Worm (Caenorhabditis elegans) whole organism, young adult: ENCODE data around the gene cnp-2.
A peak's percentile ranks its signal among the peaks of the same experiment; 100 is the strongest.

Experiments
- B0019.2 ChIP-seq: fragments of 200-800 bp; sonication (Bioruptor generic); conservative IDR thresholded peaks from 2 replicates; pipeline ENCODE4 v1.3.6; 2022; ENCODE audit warnings: missing genetic modification reagents, missing genetic modification characterization, missing compliant biosample characterization
- B0035.1 ChIP-seq: sonication (generic microtip); optimal IDR thresholded peaks from 2 replicates; lab custom pipeline; 2016; ENCODE audit warnings: missing genetic modification characterization, mild to moderate bottlenecking, missing compliant biosample characterization, missing genotype, missing genetic modification reagents
- B0261.1 ChIP-seq: sonication (generic microtip); optimal IDR thresholded peaks from 2 replicates; lab custom pipeline; 2016; ENCODE audit warnings: mild to moderate bottlenecking, missing genetic modification characterization, moderate library complexity, missing compliant biosample characterization
- B0336.3 ChIP-seq: fragments of 200-800 bp; sonication (Bioruptor generic); IDR thresholded peaks from 2 replicates; pipeline ENCODE4 v1.3.6; 2022; ENCODE audit warnings: missing genetic modification characterization, missing compliant biosample characterization
- C06A6.2 ChIP-seq: fragments of 200-800 bp; sonication (Bioruptor generic); conservative IDR thresholded peaks from 2 replicates; pipeline ENCODE4 v1.3.6; 2022; ENCODE audit warnings: missing genetic modification characterization, missing compliant biosample characterization
- C17E4.6 ChIP-seq: fragments of 200-800 bp; sonication (Bioruptor generic); IDR thresholded peaks from 2 replicates; pipeline ENCODE4 v1.3.6; 2022; ENCODE audit warnings: missing genetic modification reagents, missing genetic modification characterization, missing compliant biosample characterization
- F10E7.11 ChIP-seq: sonication (generic microtip); optimal IDR thresholded peaks from 2 replicates; lab custom pipeline; 2017; ENCODE audit warnings: mild to moderate bottlenecking, missing genetic modification characterization, moderate library complexity, missing compliant biosample characterization
- F22D6.2 ChIP-seq: sonication (generic microtip); optimal IDR thresholded peaks from 2 replicates; lab custom pipeline; 2016; ENCODE audit warnings: mild to moderate bottlenecking, missing genetic modification characterization, missing compliant biosample characterization
- F33H1.4 ChIP-seq: fragments of 200-800 bp; sonication (Bioruptor generic); IDR thresholded peaks from 2 replicates; pipeline ENCODE4 v1.3.6; 2022; ENCODE audit warnings: missing genetic modification reagents, missing genetic modification characterization, missing compliant biosample characterization
- F57C9.4 ChIP-seq: sonication (generic microtip); optimal IDR thresholded peaks from 2 replicates; lab custom pipeline; 2017; ENCODE audit warnings: mild to moderate bottlenecking, missing genetic modification characterization, missing compliant biosample characterization
- T26A5.8 ChIP-seq: sonication (generic microtip); optimal IDR thresholded peaks from 2 replicates; lab custom pipeline; 2016; ENCODE audit warnings: missing genetic modification characterization, missing compliant biosample characterization
- Y53G8AR.9 ChIP-seq: fragments of 200-800 bp; sonication (Bioruptor generic); conservative IDR thresholded peaks from 2 replicates; pipeline ENCODE4 v1.3.6; 2022; ENCODE audit warnings: missing genetic modification reagents, missing genetic modification characterization, missing compliant biosample characterization
- aptf-2 ChIP-seq: fragments of 200-800 bp; sonication (Bioruptor generic); conservative IDR thresholded peaks from 2 replicates; pipeline ENCODE4 v1.3.6; 2022; ENCODE audit warnings: missing genetic modification reagents, missing genetic modification characterization, missing compliant biosample characterization
- attf-5 ChIP-seq: fragments of 200-800 bp; sonication (Bioruptor generic); optimal IDR thresholded peaks from 2 replicates; lab custom pipeline; 2018; ENCODE audit warnings: mild to moderate bottlenecking, missing genetic modification characterization, missing compliant biosample characterization
- attf-6 ChIP-seq: fragments of 200-800 bp; sonication (Bioruptor generic); IDR thresholded peaks from 2 replicates; pipeline ENCODE4 v1.3.6; 2022; ENCODE audit warnings: missing genetic modification reagents, missing genetic modification characterization, missing compliant biosample characterization
- bed-2 ChIP-seq: fragments of 200-800 bp; sonication (Bioruptor generic); IDR thresholded peaks from 2 replicates; pipeline ENCODE4 v1.3.6; 2022; ENCODE audit warnings: missing genetic modification reagents, missing genetic modification characterization, missing compliant biosample characterization
- ceh-27 ChIP-seq: fragments of 200-800 bp; sonication (Bioruptor generic); optimal IDR thresholded peaks from 2 replicates; lab custom pipeline; 2018; ENCODE audit warnings: mild to moderate bottlenecking, missing genetic modification characterization, moderate library complexity, missing compliant biosample characterization
- ceh-40 ChIP-seq: fragments of 200-800 bp; sonication (Bioruptor generic); IDR thresholded peaks from 2 replicates; pipeline ENCODE4 v1.3.6; 2022; ENCODE audit warnings: missing genetic modification characterization, missing compliant biosample characterization
- ceh-79 ChIP-seq: sonication (generic microtip); optimal IDR thresholded peaks from 2 replicates; lab custom pipeline; 2017; ENCODE audit warnings: mild to moderate bottlenecking, missing genetic modification characterization, missing compliant biosample characterization
- egl-18 ChIP-seq: fragments of 200-800 bp; sonication (Bioruptor generic); IDR thresholded peaks from 2 replicates; pipeline ENCODE4 v1.3.6; 2022; ENCODE audit warnings: missing genetic modification reagents, missing genetic modification characterization, missing compliant biosample characterization
- egl-44 ChIP-seq: fragments of 200-800 bp; sonication (Bioruptor generic); IDR thresholded peaks from 2 replicates; pipeline ENCODE4 v1.3.6; 2022; ENCODE audit warnings: missing genetic modification reagents, missing genetic modification characterization, missing compliant biosample characterization
- ets-4 ChIP-seq: fragments of 200-800 bp; sonication (Bioruptor generic); optimal IDR thresholded peaks from 2 replicates; lab custom pipeline; 2018; ENCODE audit warnings: mild to moderate bottlenecking, missing genetic modification characterization, missing compliant biosample characterization
- let-526 ChIP-seq: fragments of 200-800 bp; sonication (Bioruptor generic); IDR thresholded peaks from 2 replicates; pipeline ENCODE4 v1.3.6; 2022; ENCODE audit warnings: missing genetic modification reagents, missing genetic modification characterization, missing compliant biosample characterization
- madf-10 ChIP-seq: sonication (generic microtip); optimal IDR thresholded peaks from 2 replicates; lab custom pipeline; 2016; ENCODE audit warnings: mild to moderate bottlenecking, missing genetic modification characterization, missing compliant biosample characterization
- madf-3 ChIP-seq: fragments of 200-800 bp; sonication (Bioruptor generic); IDR thresholded peaks from 2 replicates; pipeline ENCODE4 v1.3.6; 2022; ENCODE audit warnings: missing genetic modification reagents, missing genetic modification characterization, missing compliant biosample characterization
- madf-8 ChIP-seq: fragments of 200-800 bp; sonication (Bioruptor generic); conservative IDR thresholded peaks from 2 replicates; pipeline ENCODE4 v1.3.6; 2022; ENCODE audit warnings: missing genetic modification reagents, missing genetic modification characterization, missing compliant biosample characterization
- mcd-1 ChIP-seq: fragments of 200-800 bp; sonication (Bioruptor generic); IDR thresholded peaks from 2 replicates; pipeline ENCODE4 v1.3.6; 2022; ENCODE audit warnings: missing genetic modification reagents, missing genetic modification characterization, missing compliant biosample characterization
- mes-4 ChIP-seq: sonication (generic microtip); optimal IDR thresholded peaks from 2 replicates; lab custom pipeline; 2016; ENCODE audit warnings: missing genotype, missing genetic modification characterization, missing compliant biosample characterization
- mxl-1 ChIP-seq: sonication (generic microtip); optimal IDR thresholded peaks from 2 replicates; lab custom pipeline; 2016; ENCODE audit warnings: missing genetic modification characterization, missing compliant biosample characterization
- nhr-120 ChIP-seq: fragments of 200-800 bp; sonication (Bioruptor generic); IDR thresholded peaks from 2 replicates; pipeline ENCODE4 v1.3.6; 2022; ENCODE audit warnings: missing genetic modification characterization, missing compliant biosample characterization
- rcor-1 ChIP-seq: fragments of 200-800 bp; sonication (Bioruptor generic); IDR thresholded peaks from 2 replicates; pipeline ENCODE4 v1.3.6; 2022; ENCODE audit warnings: missing genetic modification reagents, missing genetic modification characterization, missing compliant biosample characterization
- rpc-1 ChIP-seq, 2 experiments: fragments of 150-350 bp in 1 of 2; sonication (generic microtip) in 1 of 2; optimal IDR thresholded peaks; 2 replicates each; lab custom pipeline; 2014 to 2018; ENCODE audit warnings: missing biosample characterization in 1 of 2, missing genetic modification characterization in 1 of 2, missing genetic modification reagents in 1 of 2, missing genotype in 1 of 2
- sdz-38 ChIP-seq: sonication (generic microtip); optimal IDR thresholded peaks from 2 replicates; lab custom pipeline; 2016; ENCODE audit warnings: missing genotype, missing genetic modification characterization, missing compliant biosample characterization
- snpc-3.4 ChIP-seq: sonication (generic microtip); optimal IDR thresholded peaks from 2 replicates; lab custom pipeline; 2017; ENCODE audit warnings: missing genetic modification characterization, mild to moderate bottlenecking, missing compliant biosample characterization, antibody characterized with exemption, moderate library complexity, missing genotype, missing genetic modification reagents
- snpc-4 ChIP-seq, 5 experiments: fragments of 150-350 bp in 1 of 5; sonication (generic microtip) in 4 of 5; optimal IDR thresholded peaks; 2 replicates each; lab custom pipeline; 2014 to 2018; ENCODE audit warnings: missing genetic modification characterization in 5 of 5, missing biosample characterization in 3 of 5, antibody characterized with exemption in 2 of 5, mild to moderate bottlenecking in 2 of 5, missing compliant biosample characterization in 2 of 5, missing genotype in 2 of 5, moderate library complexity in 2 of 5, missing genetic modification reagents in 1 of 5
- somi-1 ChIP-seq: fragments of 200-800 bp; sonication (Bioruptor generic); optimal IDR thresholded peaks from 2 replicates; lab custom pipeline; 2018; ENCODE audit warnings: mild to moderate bottlenecking, missing genetic modification characterization, missing compliant biosample characterization
- sptf-2 ChIP-seq: fragments of 200-800 bp; sonication (Bioruptor generic); optimal IDR thresholded peaks from 2 replicates; lab custom pipeline; 2018; ENCODE audit warnings: mild to moderate bottlenecking, missing genetic modification characterization, missing compliant biosample characterization
- tbp1 ChIP-seq: fragments of 200-800 bp; sonication (Bioruptor generic); optimal IDR thresholded peaks from 2 replicates; lab custom pipeline; 2018; ENCODE audit warnings: mild to moderate bottlenecking, missing genetic modification characterization, missing compliant biosample characterization
- tlf-1 ChIP-seq: fragments of 200-800 bp; sonication (Bioruptor generic); optimal IDR thresholded peaks from 2 replicates; lab custom pipeline; 2018; ENCODE audit warnings: mild to moderate bottlenecking, missing genetic modification characterization, missing compliant biosample characterization
- unc-62 ChIP-seq: fragments of 150-350 bp; optimal IDR thresholded peaks from 2 replicates; lab custom pipeline; 2014; ENCODE audit warnings: missing biosample characterization, missing genetic modification reagents, missing genetic modification characterization
- zfh-2 ChIP-seq: fragments of 200-800 bp; sonication (Bioruptor generic); conservative IDR thresholded peaks from 2 replicates; pipeline ENCODE4 v1.3.6; 2022; ENCODE audit warnings: missing genetic modification reagents, missing genetic modification characterization, missing compliant biosample characterization
- ztf-3 ChIP-seq: fragments of 200-800 bp; sonication (Bioruptor generic); optimal IDR thresholded peaks from 2 replicates; lab custom pipeline; 2018; ENCODE audit warnings: mild to moderate bottlenecking, missing genetic modification characterization, missing compliant biosample characterization

cnp-2 gene

DNA sequence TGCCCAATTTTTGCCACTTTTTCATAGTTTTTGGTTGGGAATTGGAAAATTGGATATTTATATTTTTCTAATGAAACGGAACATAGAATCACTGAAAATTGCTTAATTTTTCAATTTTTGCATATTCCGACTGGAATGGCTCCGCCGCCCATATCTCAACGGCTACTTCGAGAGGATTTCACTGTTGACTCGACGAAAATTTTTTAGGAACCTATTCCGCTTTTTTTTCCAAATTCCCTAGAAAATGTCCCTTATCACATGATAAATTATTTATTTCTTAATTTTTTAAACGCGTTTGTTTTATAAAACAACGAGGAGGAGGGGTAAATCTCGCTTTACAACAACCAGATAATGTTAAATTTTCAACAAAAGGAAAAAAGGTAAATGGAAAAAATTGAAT is 33.9 kb upstream of the cnp-2 start (continued):
- TF ChIP-seq sdz-38 (tag; lab: Kevin White, UChicago), result no peak
- no peak for TF ChIP-seq aptf-2 (GFP tag; lab: Robert Waterston, UW)
- TF ChIP-seq mes-4 (tag; lab: Kevin White, UChicago), result no peak
- TF ChIP-seq bed-2 (GFP tag; lab: Robert Waterston, UW), result no peak
- no peak for TF ChIP-seq attf-5 (GFP tag; lab: Kevin White, UChicago)
- no peak for TF ChIP-seq sptf-2 (GFP tag; lab: Kevin White, UChicago)
- no peak for TF ChIP-seq B0035.1 (tag; lab: Kevin White, UChicago)
- TF ChIP-seq B0336.3 (GFP tag; lab: Robert Waterston, UW), result peak; percentile 74; the same call in 1 of the 2 replicates
- TF ChIP-seq F22D6.2 (tag; lab: Kevin White, UChicago), result no peak
- TF ChIP-seq ceh-79, result peak; percentile 17
- TF ChIP-seq F10E7.11 (tag; lab: Kevin White, UChicago), result no peak
- TF ChIP-seq unc-62 (GFP tag; lab: Kevin White, UChicago), result no peak
- no peak for TF ChIP-seq B0019.2
- no peak for TF ChIP-seq snpc-4 (GFP tag; optimal IDR thresholded peaks at IDR 0.05; lab: Kevin White, UChicago)
- no peak for TF ChIP-seq snpc-4 (tag; optimal IDR thresholded peaks at IDR 0.05; lab: Kevin White, UChicago)
- no peak for TF ChIP-seq rcor-1 (GFP tag; lab: Robert Waterston, UW)
- TF ChIP-seq F33H1.4 (GFP tag; lab: Robert Waterston, UW), result peak; percentile 29; the same call in 1 of the 2 replicates
- TF ChIP-seq ceh-27 (GFP tag; lab: Kevin White, UChicago), result no peak
- TF ChIP-seq Y53G8AR.9 (GFP tag; lab: Robert Waterston, UW), result peak; percentile 85; the same call in 1 of the 2 replicates
- TF ChIP-seq B0261.1 (tag; lab: Kevin White, UChicago), result no peak
- TF ChIP-seq rpc-1 (optimal IDR thresholded peaks at IDR 0.05; lab: Kevin White, UChicago), result no peak
- no peak for TF ChIP-seq rpc-1 (tag; optimal IDR thresholded peaks at IDR 0.05; lab: Kevin White, UChicago)
- TF ChIP-seq let-526, result no peak
- no peak for TF ChIP-seq F57C9.4 (tag; lab: Kevin White, UChicago)
- TF ChIP-seq ceh-40, result no peak
- no peak for TF ChIP-seq C06A6.2
- peak; percentile 13 for TF ChIP-seq snpc-3.4 (tag; lab: Kevin White, UChicago)
- TF ChIP-seq mxl-1, result no peak
- no peak for TF ChIP-seq ztf-3 (GFP tag; lab: Kevin White, UChicago)
- peak; percentile 27 for TF ChIP-seq tlf-1
- TF ChIP-seq nhr-120, result no peak
- no peak for TF ChIP-seq C17E4.6 (GFP tag; lab: Robert Waterston, UW)
- no peak for TF ChIP-seq madf-3 (GFP tag; lab: Robert Waterston, UW)
- no peak for TF ChIP-seq ets-4 (GFP tag; lab: Kevin White, UChicago)
- no peak for TF ChIP-seq madf-8

DNA sequence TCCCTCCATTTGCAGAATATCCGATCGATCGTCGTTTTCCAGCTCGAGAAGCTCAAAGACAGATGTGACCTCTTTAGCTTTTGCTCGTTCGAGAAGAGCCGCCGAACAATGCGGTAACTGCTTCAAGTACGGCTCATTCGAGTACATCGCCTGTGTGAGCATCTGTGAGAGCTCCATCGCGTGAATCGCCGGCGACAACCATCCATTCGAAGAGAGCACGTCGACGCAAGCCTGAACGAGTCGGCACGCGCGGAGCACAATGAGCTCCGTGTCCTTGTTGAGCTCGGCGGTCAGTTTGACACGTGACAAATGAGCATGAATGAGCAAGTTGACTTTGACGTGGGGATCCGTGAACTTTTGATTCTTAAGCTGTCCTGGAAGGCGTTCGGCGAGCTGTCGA is 32.7 kb upstream of the cnp-2 start:
- 0 out of 2 replicates have a peak, but pooled peaks have one; percentile 18 for TF ChIP-seq mcd-1 (GFP tag; lab: Robert Waterston, UW)
- TF ChIP-seq somi-1 (GFP tag; lab: Kevin White, UChicago), result no peak
- TF ChIP-seq egl-18, result no peak
- peak; percentile 82 for TF ChIP-seq zfh-2 (GFP tag; lab: Robert Waterston, UW)

DNA sequence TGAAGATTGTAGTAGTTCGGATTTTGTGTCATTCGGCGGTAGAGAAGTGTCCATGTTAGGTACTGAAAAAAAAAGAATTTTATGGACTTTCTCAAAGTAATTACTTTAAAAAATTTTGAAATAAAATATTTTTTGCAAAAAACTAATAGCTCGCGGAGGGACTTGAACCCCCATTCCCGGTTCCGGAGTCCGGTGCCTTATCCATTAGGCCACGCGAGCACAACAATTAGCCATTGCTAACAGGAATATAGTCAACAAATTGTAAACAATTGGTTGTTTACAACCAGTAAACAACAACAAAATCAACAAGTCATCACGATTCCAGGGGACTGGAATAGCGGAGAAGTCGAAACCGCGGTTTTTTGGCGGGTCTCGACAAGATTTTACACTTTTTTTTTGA is 32.0 kb upstream of the cnp-2 start:
- TF ChIP-seq snpc-3.4 (tag; lab: Kevin White, UChicago), result no peak
- TF ChIP-seq rpc-1 (optimal IDR thresholded peaks at IDR 0.05; lab: Kevin White, UChicago), result no peak
- peak; percentile 62 for TF ChIP-seq rpc-1 (tag; optimal IDR thresholded peaks at IDR 0.05; lab: Kevin White, UChicago)
- TF ChIP-seq madf-10, result no peak
- TF ChIP-seq T26A5.8, result no peak
- TF ChIP-seq egl-44, result no peak
- TF ChIP-seq tbp1, result peak; percentile 59
- TF ChIP-seq B0336.3 (GFP tag; lab: Robert Waterston, UW), result no peak
- no peak for TF ChIP-seq attf-6 (GFP tag; lab: Robert Waterston, UW)
